Worm (Caenorhabditis elegans) whole organism, L3 larva: ENCODE results near the gene zyg-11.

Source experiments
- fkh-2 ChIP-seq: fragments of 150-350 bp; optimal IDR thresholded peaks from 2 replicates; lab custom pipeline; 2014; ENCODE audit warnings: missing biosample characterization, missing genetic modification reagents, missing genetic modification characterization
- nhr-43 ChIP-seq: sonication (generic microtip); optimal IDR thresholded peaks from 2 replicates; lab custom pipeline; 2016; ENCODE audit warnings: mild to moderate bottlenecking, missing genetic modification characterization, missing compliant biosample characterization; ENCODE audit not compliant: poor library complexity, severe bottlenecking

The zyg-11 gene

DNA sequence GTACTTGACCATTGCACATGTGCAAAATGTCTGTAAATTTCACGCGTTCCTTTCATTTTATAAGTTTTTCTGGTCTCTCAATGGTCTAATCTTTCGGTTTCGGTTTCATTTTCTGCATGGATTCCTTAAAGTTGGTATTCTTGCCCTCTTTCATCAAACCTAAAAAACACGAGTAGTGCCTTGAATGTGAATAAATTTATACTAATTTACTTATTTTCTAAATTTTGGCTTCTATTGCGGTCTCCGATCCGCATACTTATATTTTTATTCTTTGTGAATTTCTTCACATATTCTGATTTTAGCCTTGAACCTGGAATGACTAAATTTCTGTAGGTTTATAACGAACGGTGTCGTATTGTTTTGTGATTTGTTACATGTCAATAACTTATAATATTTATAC lies 48.5 kb downstream of the zyg-11 start, which contains the start of gene pdha-1:
Gene pdha-1 (plus strand): TSS at position 301 of the 400 bp plus-strand sequence.
- no peak for TF ChIP-seq nhr-43 (tag; lab: Kevin White, UChicago)
- no peak for TF ChIP-seq fkh-2
